Worm (Caenorhabditis elegans) whole organism, L4 larva: Measurements from ENCODE around the gene dhs-16.

Source experiments
- ZK337.2 ChIP-seq: fragments of 200-800 bp; sonication (Bioruptor generic); IDR thresholded peaks from 2 replicates; pipeline ENCODE4 v1.3.6; 2022; ENCODE audit warnings: missing genetic modification reagents, missing genetic modification characterization, missing compliant biosample characterization
- ceh-28 ChIP-seq: fragments of 150-350 bp; optimal IDR thresholded peaks from 2 replicates; lab custom pipeline; 2014; ENCODE audit warnings: missing biosample characterization, missing genetic modification reagents, missing genetic modification characterization
- hlh-30 ChIP-seq: sonication (generic microtip); optimal IDR thresholded peaks from 2 replicates; lab custom pipeline; 2017; ENCODE audit warnings: antibody characterized with exemption, mild to moderate bottlenecking, missing genetic modification characterization, missing compliant biosample characterization; ENCODE audit not compliant: insufficient read depth
- lim-7 ChIP-seq: fragments of 200-800 bp; sonication (Bioruptor generic); IDR thresholded peaks from 2 replicates; pipeline ENCODE4 v1.3.6; 2022; ENCODE audit warnings: missing genetic modification characterization, missing compliant biosample characterization
- lin-1 ChIP-seq: fragments of 200-800 bp; sonication (Bioruptor generic); IDR thresholded peaks from 2 replicates; pipeline ENCODE4 v1.3.6; 2022; ENCODE audit warnings: missing genetic modification reagents, missing genetic modification characterization, missing compliant biosample characterization
- nhr-25 ChIP-seq: sonication (generic microtip); optimal IDR thresholded peaks from 2 replicates; lab custom pipeline; 2017; ENCODE audit warnings: missing genetic modification characterization, mild to moderate bottlenecking, missing compliant biosample characterization, antibody characterized with exemption, moderate library complexity, borderline replicate concordance; ENCODE audit not compliant: insufficient read depth
- nhr-28 ChIP-seq: fragments of 150-350 bp; optimal IDR thresholded peaks from 2 replicates; lab custom pipeline; 2014; ENCODE audit warnings: missing biosample characterization, missing genetic modification characterization
- snpc-1.2 ChIP-seq: fragments of 200-800 bp; sonication (Bioruptor generic); IDR thresholded peaks from 2 replicates; pipeline ENCODE4 v1.3.6; 2022; ENCODE audit warnings: missing genetic modification reagents, missing genetic modification characterization, missing compliant biosample characterization
- snpc-4 ChIP-seq: fragments of 150-350 bp; optimal IDR thresholded peaks from 2 replicates; lab custom pipeline; 2014; ENCODE audit warnings: missing biosample characterization, missing genetic modification characterization
- unc-130 ChIP-seq: sonication (generic microtip); optimal IDR thresholded peaks from 2 replicates; lab custom pipeline; 2016; ENCODE audit warnings: missing genetic modification reagents, missing genetic modification characterization, missing compliant biosample characterization
- unc-62 ChIP-seq, 3 experiments: fragments of 150-350 bp in 1 of 3; sonication (generic microtip); optimal IDR thresholded peaks in 2 of 3; peaks in 1 of 3; 1 replicate in 1 of 3; 2 replicates in 2 of 3; lab custom pipeline; 2014 to 2017; ENCODE audit warnings: missing biosample characterization in 3 of 3, missing genetic modification characterization in 3 of 3, missing genetic modification reagents in 3 of 3, missing genotype in 1 of 3
- ztf-11 ChIP-seq: fragments of 150-350 bp; optimal IDR thresholded peaks from 2 replicates; lab custom pipeline; 2014; ENCODE audit warnings: missing biosample characterization, missing genetic modification characterization

- TF ChIP-seq ceh-28 (tag; lab: Kevin White, UChicago) (no peak), unc-62 (GFP tag; optimal IDR thresholded peaks at IDR 0.05 in 1 of 2; lab: Kevin White, UChicago) (no peak), unc-62 (tag; optimal IDR thresholded peaks at IDR 0.05; lab: Kevin White, UChicago) (no peak), snpc-4 (tag; lab: Kevin White, UChicago) (no peak), ztf-11 (tag; lab: Kevin White, UChicago) (no peak), snpc-1.2 (GFP tag; lab: Robert Waterston, UW) (no peak), lin-1 (GFP tag; lab: Robert Waterston, UW) (no peak), lim-7 (GFP tag; lab: Robert Waterston, UW) (no peak), nhr-28 (tag; lab: Kevin White, UChicago) (no peak), nhr-25 (tag; lab: Kevin White, UChicago) (no peak), ZK337.2 (GFP tag; lab: Robert Waterston, UW) (no peak), hlh-30 (tag; lab: Kevin White, UChicago) (no peak), unc-130 (GFP tag; lab: Kevin White, UChicago) (no peak)
Observed at ce11 chrV:6034714-6035113, 51.2 kb downstream of the dhs-16 start, which contains the start of gene dhs-17.
